Fruit fly (Drosophila melanogaster) whole organism, adult: ENCODE results near the gene E2f1.

ENCODE experiments used
- CG7101 ChIP-seq: fragments of 200-800 bp; sonication (Bioruptor generic); optimal IDR thresholded peaks from 2 replicates; lab custom pipeline; 2018; ENCODE audit warnings: missing biosample characterization, mild to moderate bottlenecking, missing genetic modification characterization, moderate library complexity
- Mnt ChIP-seq: fragments of 200-800 bp; sonication (Bioruptor generic); optimal IDR thresholded peaks from 2 replicates; lab custom pipeline; 2016; ENCODE audit warnings: missing biosample characterization, mild to moderate bottlenecking, missing genetic modification characterization
- cic ChIP-seq: fragments of 200-800 bp; sonication (Bioruptor generic); optimal IDR thresholded peaks from 2 replicates; lab custom pipeline; 2017; ENCODE audit warnings: missing biosample characterization, mild to moderate bottlenecking, missing genetic modification characterization, moderate library complexity

DNA sequence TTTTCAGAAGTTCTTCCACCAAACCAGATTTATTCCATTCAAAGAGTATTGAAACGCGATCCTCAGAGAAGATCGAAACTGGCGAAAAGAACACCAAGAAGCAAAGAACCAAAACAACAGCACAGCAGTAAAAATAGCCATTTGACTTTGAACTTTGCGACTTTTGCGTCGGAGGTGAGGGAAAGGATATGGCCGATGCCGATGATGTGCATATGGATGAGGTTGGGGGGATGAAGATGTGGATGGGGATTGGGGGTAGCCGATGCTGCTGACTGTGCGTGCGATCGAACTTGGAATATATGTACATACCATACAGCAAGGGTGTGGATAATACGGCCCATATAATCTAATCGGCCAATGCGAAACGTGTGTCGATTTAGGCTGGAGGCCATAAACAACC, 7.2 kb downstream of the E2f1 start:
- TF ChIP-seq Mnt (GFP tag; lab: Kevin White, UChicago) (no peak), CG7101 (tag; lab: Kevin White, UChicago) (no peak), cic (GFP tag; lab: Kevin White, UChicago) (no peak)
